Worm (Caenorhabditis elegans): ENCODE data around the gene Y49A3A.4.

Y49A3A.4 gene

ce11 chrV:14361973-14362372, 3.3 kb upstream of the Y49A3A.4 start:
- TF ChIP-seq him-1 (tag; optimal IDR thresholded peaks at IDR 0.05) (no peak), dao-5 (tag; optimal IDR thresholded peaks at IDR 0.05) (no peak)

- TF ChIP-seq him-1 (tag; optimal IDR thresholded peaks at IDR 0.05): peak; percentile 53
- peak; percentile 89 for TF ChIP-seq W03F9.2 (tag; optimal IDR thresholded peaks at IDR 0.05)
- no peak for TF ChIP-seq dao-5 (tag; optimal IDR thresholded peaks at IDR 0.05)
Observed at ce11 chrV:14355738-14356368, 2.8 kb downstream of the Y49A3A.4 start, which contains the start of gene cyn-1. Gene cyn-1 (plus strand): TSS chrV:14356076.

- TF ChIP-seq him-1 (tag; optimal IDR thresholded peaks at IDR 0.05) (no peak), dao-5 (tag; optimal IDR thresholded peaks at IDR 0.05) (peak; percentile 71)
Observed at ce11 chrV:14354258-14354877, 4.3 kb downstream of the Y49A3A.4 start, which contains the start of gene Y49A3A.3. Gene Y49A3A.3 (plus strand): TSS chrV:14354410.

ce11 chrV:14352032-14352431, 6.7 kb downstream of the Y49A3A.4 start:
- TF ChIP-seq him-1 (tag; optimal IDR thresholded peaks at IDR 0.05): no peak
- TF ChIP-seq dao-5 (tag; optimal IDR thresholded peaks at IDR 0.05): no peak
- no peak for TF ChIP-seq W03F9.2 (tag; optimal IDR thresholded peaks at IDR 0.05)

ce11 chrV:14351629-14352028, 7.1 kb downstream of the Y49A3A.4 start, which contains the start of gene vha-13:
Gene vha-13 (plus strand): TSS chrV:14351709.
- TF ChIP-seq him-1 (tag; optimal IDR thresholded peaks at IDR 0.05) (no peak), W03F9.2 (tag; optimal IDR thresholded peaks at IDR 0.05) (no peak), dao-5 (tag; optimal IDR thresholded peaks at IDR 0.05) (no peak)

- TF ChIP-seq him-1 (tag; optimal IDR thresholded peaks at IDR 0.05) (peak; percentile 50), W03F9.2 (tag; optimal IDR thresholded peaks at IDR 0.05) (peak; percentile 67), dao-5 (tag; optimal IDR thresholded peaks at IDR 0.05) (no peak)
Observed at ce11 chrV:14350949-14351348, 7.7 kb downstream of the Y49A3A.4 start.

- no peak for TF ChIP-seq W03F9.2 (tag; optimal IDR thresholded peaks at IDR 0.05)
- no peak for TF ChIP-seq him-1 (tag; optimal IDR thresholded peaks at IDR 0.05)
- no peak for TF ChIP-seq dao-5 (tag; optimal IDR thresholded peaks at IDR 0.05)
Observed at ce11 chrV:14350498-14350897, 8.2 kb downstream of the Y49A3A.4 start.

- TF ChIP-seq him-1 (tag; optimal IDR thresholded peaks at IDR 0.05) (peak; percentile 59), dao-5 (tag; optimal IDR thresholded peaks at IDR 0.05) (no peak), W03F9.2 (tag; optimal IDR thresholded peaks at IDR 0.05) (peak; percentile 97)
Observed at ce11 chrV:14347234-14347826, 11.4 kb downstream of the Y49A3A.4 start, which contains the start of gene cept-2. Gene cept-2 (plus strand): TSS chrV:14347766.

- TF ChIP-seq him-1 (tag; optimal IDR thresholded peaks at IDR 0.05) (no peak), dao-5 (tag; optimal IDR thresholded peaks at IDR 0.05) (no peak), W03F9.2 (tag; optimal IDR thresholded peaks at IDR 0.05) (no peak)
Observed at ce11 chrV:14341672-14342071, 17.0 kb downstream of the Y49A3A.4 start, which contains the start of gene F47B8.10. Gene F47B8.10 (plus strand): TSS chrV:14341972.

ce11 chrV:14336655-14337054, 22.0 kb downstream of the Y49A3A.4 start, which contains the start of gene srm-6:
Gene srm-6 (plus strand): TSS chrV:14336955.
- TF ChIP-seq dao-5 (tag; optimal IDR thresholded peaks at IDR 0.05) (no peak), W03F9.2 (tag; optimal IDR thresholded peaks at IDR 0.05) (no peak), him-1 (tag; optimal IDR thresholded peaks at IDR 0.05) (no peak)

- no peak for TF ChIP-seq him-1 (tag; optimal IDR thresholded peaks at IDR 0.05)
- no peak for TF ChIP-seq dao-5 (tag; optimal IDR thresholded peaks at IDR 0.05)
- no peak for TF ChIP-seq W03F9.2 (tag; optimal IDR thresholded peaks at IDR 0.05)
Observed at ce11 chrV:14334901-14335300, 23.8 kb downstream of the Y49A3A.4 start, which contains the start of gene srm-5. Gene srm-5 (plus strand): TSS chrV:14335201.

- TF ChIP-seq him-1 (tag; optimal IDR thresholded peaks at IDR 0.05) (no peak), dao-5 (tag; optimal IDR thresholded peaks at IDR 0.05) (no peak), W03F9.2 (tag; optimal IDR thresholded peaks at IDR 0.05) (no peak)
Observed at ce11 chrV:14333116-14333515, 25.6 kb downstream of the Y49A3A.4 start, which contains the start of gene srm-4. Gene srm-4 (plus strand): TSS chrV:14333416.

ce11 chrV:14331477-14331876, 27.2 kb downstream of the Y49A3A.4 start, which contains the start of gene F47B8.8:
Gene F47B8.8 (plus strand): TSS chrV:14331733.
- TF ChIP-seq dao-5 (tag; optimal IDR thresholded peaks at IDR 0.05) (no peak), him-1 (tag; optimal IDR thresholded peaks at IDR 0.05) (no peak), W03F9.2 (tag; optimal IDR thresholded peaks at IDR 0.05) (no peak)

- no peak for TF ChIP-seq dao-5 (tag; optimal IDR thresholded peaks at IDR 0.05)
- TF ChIP-seq him-1 (tag; optimal IDR thresholded peaks at IDR 0.05): no peak
- no peak for TF ChIP-seq W03F9.2 (tag; optimal IDR thresholded peaks at IDR 0.05)
Observed at ce11 chrV:14328806-14329205, 29.9 kb downstream of the Y49A3A.4 start, which contains the start of gene pepm-1. Gene pepm-1 (plus strand): TSS chrV:14329106.

All from whole organism, L4/young adult.